Fruit fly (Drosophila melanogaster): Measurements from ENCODE around the gene CG4213.
A peak's percentile ranks its signal among the peaks of the same experiment; 100 is the strongest.

The CG4213 gene

DNA sequence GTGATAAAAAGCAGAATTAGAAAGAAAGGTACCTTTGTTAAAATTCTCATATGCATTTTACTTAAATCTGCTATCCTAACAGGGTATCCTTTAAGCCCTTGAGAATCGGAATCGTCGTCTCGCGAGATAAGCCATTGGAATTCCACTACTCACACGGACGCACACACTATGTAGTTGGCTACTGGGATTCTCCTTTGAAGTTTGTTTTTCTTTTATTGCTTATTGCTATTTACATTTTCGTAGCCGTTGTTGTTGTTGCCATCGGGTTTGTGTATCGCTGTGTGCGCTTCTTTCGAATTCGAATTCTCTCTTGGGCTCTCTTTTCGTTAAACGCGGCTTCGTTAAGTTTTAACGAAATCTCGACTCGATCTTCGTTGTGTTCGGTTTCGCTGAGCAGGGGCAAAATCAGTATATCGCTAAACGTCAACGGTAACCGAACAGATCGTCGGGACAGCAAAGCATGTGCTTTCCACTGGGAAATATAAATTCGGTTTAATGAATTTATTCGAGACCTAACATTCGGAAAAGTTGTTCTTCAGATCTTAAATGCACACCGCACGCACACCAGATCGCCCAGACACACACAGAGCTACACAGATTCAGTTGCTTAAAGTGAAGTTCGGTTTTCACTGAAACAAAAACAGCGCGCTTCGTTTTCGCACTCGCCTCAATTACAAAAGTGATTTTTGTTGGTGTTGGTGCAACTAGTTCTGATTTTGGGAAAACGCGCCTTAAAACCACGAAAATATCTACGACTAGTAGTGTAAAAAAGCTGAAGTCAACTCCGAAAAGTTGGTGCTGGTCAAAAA lies 29.0 kb upstream of the CG4213 start, which contains the start of gene ex (continued):
- TF ChIP-seq CG10267 (tag; optimal IDR thresholded peaks at IDR 0.05) (no peak), NfI (GFP tag; optimal IDR thresholded peaks at IDR 0.05) (peak; percentile 35), ssp (GFP tag; IDR thresholded peaks at IDR 0.05) (no peak), Kr (GFP tag; optimal IDR thresholded peaks at IDR 0.05) (peak; percentile 60), CG30020 (tag; optimal IDR thresholded peaks at IDR 0.05) (no peak), CG7928 (GFP tag; optimal IDR thresholded peaks at IDR 0.05) (peak; percentile 8), CG2199 (GFP tag; IDR thresholded peaks at IDR 0.05) (no peak), CG33557 (GFP tag; optimal IDR thresholded peaks at IDR 0.05) (peak; percentile 62), sc (optimal IDR thresholded peaks at IDR 0.05) (no peak), sc (GFP tag; optimal IDR thresholded peaks at IDR 0.05) (peak; percentile 52), CG10565 (GFP tag; optimal IDR thresholded peaks at IDR 0.05) (no peak), CG6854 (GFP tag; optimal IDR thresholded peaks at IDR 0.05) (peak; percentile 58), CG12104 (GFP tag; optimal IDR thresholded peaks at IDR 0.05) (peak; percentile 55), YL-1 (GFP tag; optimal IDR thresholded peaks at IDR 0.05) (peak; percentile 35), Optix (GFP tag; IDR thresholded peaks at IDR 0.05) (no peak), stc (GFP tag; IDR thresholded peaks at IDR 0.05) (peak; percentile 66; the same call in 1 of the 2 replicates), emc (GFP tag; optimal IDR thresholded peaks at IDR 0.05) (no peak), dpn (GFP tag; optimal IDR thresholded peaks at IDR 0.05) (peak in 1 of 2 experiments; percentile 4), CG7839 (tag; optimal IDR thresholded peaks at IDR 0.05) (peak; percentile 25), CG32767 (GFP tag; IDR thresholded peaks at IDR 0.05) (peak; percentile 45; the same call in 1 of the 2 replicates), slbo (GFP tag; IDR thresholded peaks at IDR 0.05) (no peak), unpg (GFP tag; optimal IDR thresholded peaks at IDR 0.05) (peak; percentile 69), dm (GFP tag; optimal IDR thresholded peaks at IDR 0.05) (peak; percentile 12), Atf6 (GFP tag; IDR thresholded peaks at IDR 0.05) (peak; percentile 58), Sry-β (GFP tag; optimal IDR thresholded peaks at IDR 0.05) (peak; percentile 5), Ssrp (tag; optimal IDR thresholded peaks at IDR 0.05) (no peak), NC2α (GFP tag; optimal IDR thresholded peaks at IDR 0.05) (no peak), Dp (GFP tag; optimal IDR thresholded peaks at IDR 0.05) (no peak), gsb-n (tag; optimal IDR thresholded peaks at IDR 0.05) (peak; percentile 38), Awh (GFP tag; IDR thresholded peaks at IDR 0.05) (peak; percentile 64; the same call in 1 of the 2 replicates), BtbVII (GFP tag; optimal IDR thresholded peaks at IDR 0.05) (peak; percentile 75), CG18619 (GFP tag; optimal IDR thresholded peaks at IDR 0.05) (peak; percentile 68), twi (tag; optimal IDR thresholded peaks at IDR 0.05) (peak; percentile 39), CG13287 (GFP tag; IDR thresholded peaks at IDR 0.05; ENCODE audit: partially characterized antibody) (peak; percentile 24; the same call in 1 of the 2 replicates), sob (GFP tag; IDR thresholded peaks at IDR 0.05) (peak; percentile 72; the same call in 1 of the 2 replicates), CG18764 (GFP tag; optimal IDR thresholded peaks at IDR 0.05) (peak; percentile 32), jumu (GFP tag; optimal IDR thresholded peaks at IDR 0.05) (no peak), Meics (GFP tag; optimal IDR thresholded peaks at IDR 0.05) (peak; percentile 72), CG8281 (tag; optimal IDR thresholded peaks at IDR 0.05) (peak; percentile 23), CG4854 (GFP tag; optimal IDR thresholded peaks at IDR 0.05) (peak; percentile 31), ATbp (GFP tag; optimal IDR thresholded peaks at IDR 0.05) (peak; percentile 90), ems (GFP tag; optimal IDR thresholded peaks at IDR 0.05) (no peak), psq (GFP tag; optimal IDR thresholded peaks at IDR 0.05) (peak; percentile 76), ci (GFP tag; IDR thresholded peaks at IDR 0.05) (peak; percentile 88), maf-S (GFP tag; optimal IDR thresholded peaks at IDR 0.05) (no peak), lov (optimal IDR thresholded peaks at IDR 0.05) (no peak), lov (GFP tag; IDR thresholded peaks at IDR 0.05) (peak; percentile 52; the same call in 1 of the 3 replicates), sim (GFP tag; IDR thresholded peaks at IDR 0.05) (0 out of 2 replicates have a peak, but pooled peaks have one; percentile 7), insv (GFP tag; optimal IDR thresholded peaks at IDR 0.05) (peak in 1 of 2 experiments; percentile 80), Mrtf (GFP tag; IDR thresholded peaks at IDR 0.05) (no peak)

Measured in whole organism, embryonic.